Worm (Caenorhabditis elegans) whole organism, L1 larva: ENCODE results near the gene ech-5.

Experiments
- fkh-10 ChIP-seq: sonication (generic microtip); optimal IDR thresholded peaks from 2 replicates; lab custom pipeline; 2017; ENCODE audit warnings: missing biosample characterization, missing genetic modification reagents, missing genetic modification characterization
- lir-3 ChIP-seq: sonication (generic microtip); optimal IDR thresholded peaks from 2 replicates; lab custom pipeline; 2016; ENCODE audit warnings: mild to moderate bottlenecking, missing genetic modification characterization, moderate library complexity, missing compliant biosample characterization; ENCODE audit not compliant: poor library complexity

DNA sequence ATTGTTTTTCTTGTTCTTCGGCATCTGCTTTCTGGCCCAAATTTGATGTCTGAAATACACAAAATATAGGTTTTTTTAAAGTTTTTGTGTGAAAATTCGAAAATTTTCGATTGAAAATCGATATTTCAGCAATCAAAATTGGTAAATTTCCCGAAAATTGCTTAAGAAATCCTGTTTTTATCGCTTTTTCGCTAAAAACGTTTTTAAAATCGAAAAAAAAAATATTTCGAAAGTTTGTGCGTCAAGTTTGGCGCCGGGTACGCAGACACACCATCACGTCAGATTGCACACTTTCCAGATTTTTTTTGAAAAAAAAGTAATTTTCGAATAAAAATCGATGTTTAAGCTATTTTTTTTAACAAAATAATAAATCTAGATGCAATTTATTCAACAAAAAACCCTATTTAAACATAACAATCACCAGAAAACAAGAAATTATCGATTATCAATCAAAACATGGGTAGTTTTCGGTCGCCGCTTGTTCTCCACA is 1.4 kb upstream of the ech-5 start, which contains the start of gene skr-18:
- TF ChIP-seq fkh-10 (GFP tag; lab: Kevin White, UChicago): no peak
- TF ChIP-seq lir-3 (tag; lab: Kevin White, UChicago): no peak
